Worm (Caenorhabditis elegans) whole organism, L4/young adult: Measurements from ENCODE around the gene abf-3.
"Not testable (repeated sequence)": the region's sequence is repeated elsewhere in the genome, so short reads cannot be mapped to it uniquely, and the experiment has no call there.

Source experiments
- W03F9.2 ChIP-seq: fragments of 150-350 bp; optimal IDR thresholded peaks from 2 replicates; lab custom pipeline; 2014; ENCODE audit warnings: missing biosample characterization, missing genetic modification characterization
- dao-5 ChIP-seq: sonication (generic microtip); optimal IDR thresholded peaks from 2 replicates; lab custom pipeline; 2016; ENCODE audit warnings: missing genotype, missing genetic modification characterization, moderate library complexity, missing compliant biosample characterization
- him-1 ChIP-seq: sonication (generic microtip); optimal IDR thresholded peaks from 2 replicates; lab custom pipeline; 2016; ENCODE audit warnings: missing genotype, missing genetic modification reagents, missing genetic modification characterization, missing compliant biosample characterization

DNA sequence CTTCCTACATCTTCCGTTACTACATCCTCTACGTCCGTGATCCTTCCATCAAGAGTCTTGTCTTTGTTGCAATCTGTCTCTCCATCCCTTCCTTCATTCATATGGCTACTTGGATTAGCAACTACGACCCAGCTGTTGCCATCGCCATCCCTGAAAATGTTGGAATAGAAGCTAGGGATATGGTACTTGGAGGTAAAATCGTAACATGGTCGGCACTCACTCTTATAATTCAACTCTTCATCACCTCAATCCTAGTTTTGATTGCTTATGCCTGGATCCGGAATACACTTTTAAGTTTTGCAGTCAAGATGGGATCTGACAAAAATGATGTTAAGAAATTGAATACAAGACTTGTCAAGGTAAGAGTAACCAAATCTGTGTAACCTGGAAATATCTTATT is 13.9 kb downstream of the abf-3 start, which contains the start of gene T26E4.18:
- TF ChIP-seq him-1 (tag; lab: Kevin White, UChicago); dao-5; W03F9.2 (tag; lab: Kevin White, UChicago): not testable (repeated sequence)
